Worm (Caenorhabditis elegans) whole organism, mixed stage, embryonic: ENCODE results near the gene cup-4.

Experiments
- blmp-1 ChIP-seq: fragments of 150-350 bp; optimal IDR thresholded peaks from 2 replicates; lab custom pipeline; 2014; ENCODE audit warnings: missing biosample characterization, missing genetic modification characterization
- ceh-83 ChIP-seq: fragments of 200-800 bp; sonication (Bioruptor generic); optimal IDR thresholded peaks from 2 replicates; lab custom pipeline; 2018; ENCODE audit warnings: mild to moderate bottlenecking, missing genetic modification characterization, missing compliant biosample characterization
- cnd-1 ChIP-seq: fragments of 200-800 bp; sonication (Bioruptor generic); optimal IDR thresholded peaks from 2 replicates; lab custom pipeline; 2018; ENCODE audit warnings: mild to moderate bottlenecking, missing genetic modification characterization, missing compliant biosample characterization
- elt-3 ChIP-seq: fragments of 150-350 bp; optimal IDR thresholded peaks from 2 replicates; lab custom pipeline; 2014; ENCODE audit warnings: missing biosample characterization, missing genetic modification characterization
- lin-13 ChIP-seq: fragments of 150-350 bp; optimal IDR thresholded peaks from 2 replicates; lab custom pipeline; 2014; ENCODE audit warnings: missing biosample characterization, missing genetic modification characterization
- nhr-2 ChIP-seq: fragments of 150-350 bp; optimal IDR thresholded peaks from 2 replicates; lab custom pipeline; 2014; ENCODE audit warnings: missing biosample characterization, missing genetic modification characterization
- nhr-237 ChIP-seq: fragments of 150-350 bp; optimal IDR thresholded peaks from 2 replicates; lab custom pipeline; 2014; ENCODE audit warnings: missing biosample characterization, missing genetic modification characterization
- nhr-76 ChIP-seq: sonication (generic microtip); optimal IDR thresholded peaks from 2 replicates; lab custom pipeline; 2017; ENCODE audit warnings: missing biosample characterization, missing genetic modification characterization
- sptf-1 ChIP-seq: sonication (generic microtip); optimal IDR thresholded peaks from 2 replicates; lab custom pipeline; 2017; ENCODE audit warnings: mild to moderate bottlenecking, missing genetic modification characterization, moderate library complexity, missing compliant biosample characterization
- ztf-11 ChIP-seq: fragments of 150-350 bp; optimal IDR thresholded peaks from 2 replicates; lab custom pipeline; 2014; ENCODE audit warnings: missing biosample characterization, missing genetic modification characterization

- TF ChIP-seq nhr-2 (tag; lab: Kevin White, UChicago) (no peak), ztf-11 (tag; lab: Kevin White, UChicago) (no peak), lin-13 (tag; lab: Kevin White, UChicago) (no peak), blmp-1 (tag; lab: Kevin White, UChicago) (no peak), nhr-76 (tag; lab: Kevin White, UChicago) (no peak), cnd-1 (no peak), elt-3 (tag; lab: Kevin White, UChicago) (no peak), sptf-1 (tag; lab: Kevin White, UChicago) (no peak), nhr-237 (no peak), ceh-83 (GFP tag; lab: Kevin White, UChicago) (no peak)
Measured at ce11 chrIII:7907515-7907914, 41.2 kb downstream of the cup-4 start, which contains the start of gene pcp-5.
